ENCODE assay signal across 2 worm cellular contexts in genomic region chrIV:12890445-12890844, ce11.
A peak's percentile ranks its signal among the peaks of the same experiment; 100 is the strongest.
TF ChIP-seq lines count a peak whose summit lies in the region.

Gene K08D8.6 (minus strand): TSS chrIV:12890508.

TF ChIP-seq in whole organism, L2 larva, 48 proteins besides CTCF, POLR2A, EP300 and RAD21 (continued from another document):
- TF ChIP-seq ztf-4 (tag; optimal IDR thresholded peaks at IDR 0.05; lab: Kevin White, UChicago) = no peak
- no peak for TF ChIP-seq F13H6.1 (tag; optimal IDR thresholded peaks at IDR 0.05; lab: Kevin White, UChicago)
- no peak for TF ChIP-seq sma-3 (GFP tag; optimal IDR thresholded peaks at IDR 0.05; lab: Kevin White, UChicago)
- TF ChIP-seq peb-1 (tag; optimal IDR thresholded peaks at IDR 0.05; lab: Kevin White, UChicago) = no peak
- no peak for TF ChIP-seq mab-5 (tag; optimal IDR thresholded peaks at IDR 0.05; lab: Kevin White, UChicago)
- peak; percentile 70 for TF ChIP-seq sma-9 (GFP tag; optimal IDR thresholded peaks at IDR 0.05; lab: Kevin White, UChicago)
- TF ChIP-seq sma-9 (tag; optimal IDR thresholded peaks at IDR 0.05; lab: Kevin White, UChicago) = no peak
- TF ChIP-seq fos-1 (tag; optimal IDR thresholded peaks at IDR 0.05; lab: Kevin White, UChicago) = peak; percentile 96

TF ChIP-seq in whole organism, L4 larva, 104 proteins besides CTCF, POLR2A, EP300 and RAD21 (continued from another document):
- TF ChIP-seq nhr-42 (GFP tag; IDR thresholded peaks at IDR 0.05; lab: Robert Waterston, UW) (no peak), lim-7 (GFP tag; IDR thresholded peaks at IDR 0.05; lab: Robert Waterston, UW) (no peak), jun-1 (tag; optimal IDR thresholded peaks at IDR 0.05; lab: Kevin White, UChicago) (no peak), pqm-1 (tag; optimal IDR thresholded peaks at IDR 0.05; lab: Kevin White, UChicago) (peak; percentile 88), lin-15B (tag; optimal IDR thresholded peaks at IDR 0.05; lab: Kevin White, UChicago) (no peak), ceh-62 (tag; optimal IDR thresholded peaks at IDR 0.05; lab: Kevin White, UChicago) (no peak), Y48G9A.11 (GFP tag; IDR thresholded peaks at IDR 0.05; lab: Robert Waterston, UW) (no peak), set-16 (GFP tag; IDR thresholded peaks at IDR 0.05; lab: Robert Waterston, UW) (no peak), nhr-77 (tag; optimal IDR thresholded peaks at IDR 0.05; lab: Kevin White, UChicago) (peak; percentile 52), nhr-237 (tag; optimal IDR thresholded peaks at IDR 0.05; lab: Kevin White, UChicago) (no peak), nhr-41 (GFP tag; IDR thresholded peaks at IDR 0.05; lab: Robert Waterston, UW) (no peak), T20F7.1 (GFP tag; optimal IDR thresholded peaks at IDR 0.05; lab: Kevin White, UChicago) (no peak), attf-4 (tag; optimal IDR thresholded peaks at IDR 0.05; lab: Kevin White, UChicago) (no peak), snpc-4 (tag; optimal IDR thresholded peaks at IDR 0.05; lab: Kevin White, UChicago) (no peak), nhr-111 (GFP tag; optimal IDR thresholded peaks at IDR 0.05; lab: Kevin White, UChicago) (no peak), hlh-30 (tag; optimal IDR thresholded peaks at IDR 0.05; lab: Kevin White, UChicago; ENCODE audit: insufficient read depth) (no peak), lin-13 (GFP tag; optimal IDR thresholded peaks at IDR 0.05; lab: Kevin White, UChicago) (no peak), ceh-32 (tag; optimal IDR thresholded peaks at IDR 0.05; lab: Kevin White, UChicago; ENCODE audit: poor library complexity) (no peak), hmg-1.1 (GFP tag; IDR thresholded peaks at IDR 0.05; lab: Robert Waterston, UW) (no peak), madf-5 (GFP tag; IDR thresholded peaks at IDR 0.05; lab: Robert Waterston, UW) (no peak), zfp-3 (GFP tag; conservative IDR thresholded peaks at IDR 0.05; lab: Robert Waterston, UW) (no peak), hlh-11 (tag; optimal IDR thresholded peaks at IDR 0.05; lab: Kevin White, UChicago) (peak; percentile 62), ztf-11 (tag; optimal IDR thresholded peaks at IDR 0.05; lab: Kevin White, UChicago) (no peak), arid-1 (GFP tag; conservative IDR thresholded peaks at IDR 0.05; lab: Robert Waterston, UW) (no peak), lsy-2 (tag; optimal IDR thresholded peaks at IDR 0.05; lab: Kevin White, UChicago) (no peak), lin-1 (GFP tag; IDR thresholded peaks at IDR 0.05; lab: Robert Waterston, UW) (peak; percentile 70), nhr-48 (tag; optimal IDR thresholded peaks at IDR 0.05; lab: Kevin White, UChicago) (peak; percentile 73), skn-1 (tag; optimal IDR thresholded peaks at IDR 0.05; lab: Kevin White, UChicago) (no peak), lin-39 (tag; optimal IDR thresholded peaks at IDR 0.05; lab: Kevin White, UChicago) (no peak), tra-1 (GFP tag; IDR thresholded peaks at IDR 0.05; lab: Robert Waterston, UW) (no peak), zip-2 (tag; optimal IDR thresholded peaks at IDR 0.05; lab: Kevin White, UChicago) (no peak), T26A8.4 (GFP tag; IDR thresholded peaks at IDR 0.05; lab: Robert Waterston, UW) (no peak), dve-1 (tag; optimal IDR thresholded peaks at IDR 0.05; lab: Kevin White, UChicago; ENCODE audit: insufficient read depth) (peak; percentile 40), mes-2 (tag; optimal IDR thresholded peaks at IDR 0.05; lab: Kevin White, UChicago; ENCODE audit: poor library complexity, severe bottlenecking) (peak; percentile 5), hif-1 (tag; optimal IDR thresholded peaks at IDR 0.05; lab: Kevin White, UChicago) (no peak), duxl-1 (tag; optimal IDR thresholded peaks at IDR 0.05; lab: Kevin White, UChicago; ENCODE audit: poor library complexity) (no peak), F44E2.7 (GFP tag; IDR thresholded peaks at IDR 0.05; lab: Robert Waterston, UW) (no peak), snpc-1.2 (GFP tag; IDR thresholded peaks at IDR 0.05; lab: Robert Waterston, UW) (no peak), F26F4.8 (GFP tag; conservative IDR thresholded peaks at IDR 0.05; lab: Robert Waterston, UW) (no peak), nhr-11 (tag; optimal IDR thresholded peaks at IDR 0.05; lab: Kevin White, UChicago) (no peak), ztf-7 (tag; optimal IDR thresholded peaks at IDR 0.05; lab: Kevin White, UChicago) (no peak), php-3 (GFP tag; IDR thresholded peaks at IDR 0.05; lab: Robert Waterston, UW) (peak; percentile 88), dmd-9 (GFP tag; IDR thresholded peaks at IDR 0.05; lab: Robert Waterston, UW) (no peak), pha-4 (GFP tag; IDR thresholded peaks at IDR 0.05; lab: Robert Waterston, UW) (no peak), pha-4 (tag; optimal IDR thresholded peaks at IDR 0.05; lab: Kevin White, UChicago) (no peak), dmd-6 (GFP tag; IDR thresholded peaks at IDR 0.05; lab: Robert Waterston, UW) (peak; percentile 94), nhr-102 (tag; optimal IDR thresholded peaks at IDR 0.05; lab: Kevin White, UChicago) (peak; percentile 14), vab-7 (GFP tag; IDR thresholded peaks at IDR 0.05; lab: Robert Waterston, UW) (no peak), daf-16 (GFP tag; optimal IDR thresholded peaks at IDR 0.05; lab: Kevin White, UChicago) (no peak), daf-16 (tag; optimal IDR thresholded peaks at IDR 0.05; lab: Kevin White, UChicago) (peak; percentile 75), sdz-12 (GFP tag; optimal IDR thresholded peaks at IDR 0.05; lab: Kevin White, UChicago) (no peak), mep-1 (tag; optimal IDR thresholded peaks at IDR 0.05; lab: Kevin White, UChicago) (no peak), tag-97 (GFP tag; IDR thresholded peaks at IDR 0.05; lab: Robert Waterston, UW) (no peak), nhr-28 (tag; optimal IDR thresholded peaks at IDR 0.05; lab: Kevin White, UChicago) (peak; percentile 67), fkh-10 (GFP tag; optimal IDR thresholded peaks at IDR 0.05; lab: Kevin White, UChicago) (no peak), madf-9 (GFP tag; conservative IDR thresholded peaks at IDR 0.05; lab: Robert Waterston, UW) (no peak), Y75B8A.6 (GFP tag; IDR thresholded peaks at IDR 0.05; lab: Robert Waterston, UW) (no peak), ZK546.5 (tag; optimal IDR thresholded peaks at IDR 0.05; lab: Kevin White, UChicago) (no peak), lin-29 (GFP tag; IDR thresholded peaks at IDR 0.05; lab: Robert Waterston, UW) (no peak), spr-1 (tag; optimal IDR thresholded peaks at IDR 0.05; lab: Kevin White, UChicago) (no peak), nhr-10 (tag; optimal IDR thresholded peaks at IDR 0.05; lab: Kevin White, UChicago) (no peak)
